Worm (Caenorhabditis elegans) whole organism, L3 larva: ENCODE data around the gene C34C12.1.
"Not testable (repeated sequence)": the region's sequence is repeated elsewhere in the genome, so short reads cannot be mapped to it uniquely, and the experiment has no call there.

ENCODE experiments used
- R02D3.7 ChIP-seq: fragments of 150-350 bp; optimal IDR thresholded peaks from 2 replicates; lab custom pipeline; 2014; ENCODE audit warnings: missing biosample characterization, missing genetic modification characterization
- ama-1 ChIP-seq: fragments of 150-350 bp; optimal IDR thresholded peaks from 2 replicates; lab custom pipeline; 2018
- ceh-16 ChIP-seq: sonication (generic microtip); optimal IDR thresholded peaks from 2 replicates; lab custom pipeline; 2017; ENCODE audit warnings: missing biosample characterization, missing genetic modification characterization
- ceh-28 ChIP-seq: fragments of 150-350 bp; optimal IDR thresholded peaks from 2 replicates; lab custom pipeline; 2014; ENCODE audit warnings: missing biosample characterization, missing genetic modification reagents, missing genetic modification characterization
- ceh-82 ChIP-seq: fragments of 150-350 bp; optimal IDR thresholded peaks from 2 replicates; lab custom pipeline; 2014; ENCODE audit warnings: missing biosample characterization, missing genetic modification characterization
- egl-5 ChIP-seq: fragments of 150-350 bp; optimal IDR thresholded peaks from 2 replicates; lab custom pipeline; 2017; ENCODE audit warnings: missing biosample characterization, missing genetic modification reagents, missing genetic modification characterization, inconsistent platforms
- elt-2 ChIP-seq: sonication (generic microtip); optimal IDR thresholded peaks from 2 replicates; lab custom pipeline; 2016; ENCODE audit warnings: missing genetic modification reagents, mild to moderate bottlenecking, missing genetic modification characterization, missing compliant biosample characterization
- elt-3 ChIP-seq, 3 experiments: fragments of 150-350 bp in 1 of 3; sonication (generic microtip) in 2 of 3; optimal IDR thresholded peaks; 2 replicates in 2 of 3; 4 replicates in 1 of 3; lab custom pipeline; 2014 to 2017; ENCODE audit warnings: missing biosample characterization in 3 of 3, missing genetic modification characterization in 3 of 3
- eor-1 ChIP-seq, 2 experiments: fragments of 150-350 bp; optimal IDR thresholded peaks; 2 replicates each; lab custom pipeline; 2014 to 2018; ENCODE audit warnings: missing biosample characterization in 2 of 2, missing genetic modification characterization in 2 of 2
- fkh-10 ChIP-seq: sonication (generic microtip); optimal IDR thresholded peaks from 2 replicates; lab custom pipeline; 2017; ENCODE audit warnings: missing biosample characterization, missing genetic modification reagents, missing genetic modification characterization
- fkh-2 ChIP-seq: fragments of 150-350 bp; optimal IDR thresholded peaks from 2 replicates; lab custom pipeline; 2014; ENCODE audit warnings: missing biosample characterization, missing genetic modification reagents, missing genetic modification characterization
- hmg-11 ChIP-seq: sonication (generic microtip); optimal IDR thresholded peaks from 2 replicates; lab custom pipeline; 2016; ENCODE audit warnings: missing genetic modification characterization, missing compliant biosample characterization
- jun-1 ChIP-seq: fragments of 150-350 bp; optimal IDR thresholded peaks from 2 replicates; lab custom pipeline; 2014; ENCODE audit warnings: missing biosample characterization, missing genetic modification reagents, missing genetic modification characterization
- lin-15B ChIP-seq: fragments of 150-350 bp; optimal IDR thresholded peaks from 2 replicates; lab custom pipeline; 2014; ENCODE audit warnings: missing biosample characterization, missing genetic modification characterization
- lin-39 ChIP-seq: fragments of 150-350 bp; optimal IDR thresholded peaks from 2 replicates; lab custom pipeline; 2018; ENCODE audit warnings: missing biosample characterization, missing genetic modification reagents, missing genetic modification characterization
- mml-1 ChIP-seq: fragments of 150-350 bp; sonication (generic microtip); optimal IDR thresholded peaks from 3 replicates; lab custom pipeline; 2014; ENCODE audit warnings: missing biosample characterization, missing genetic modification characterization
- nfya-1 ChIP-seq: sonication (generic microtip); optimal IDR thresholded peaks from 2 replicates; lab custom pipeline; 2017; ENCODE audit warnings: missing genetic modification characterization, mild to moderate bottlenecking, missing compliant biosample characterization, antibody characterized with exemption, moderate library complexity; ENCODE audit not compliant: insufficient read depth
- nhr-12 ChIP-seq: fragments of 150-350 bp; optimal IDR thresholded peaks from 2 replicates; lab custom pipeline; 2014; ENCODE audit warnings: missing biosample characterization, missing genetic modification characterization
- nhr-23 ChIP-seq: fragments of 150-350 bp; optimal IDR thresholded peaks from 2 replicates; lab custom pipeline; 2014; ENCODE audit warnings: missing biosample characterization, missing genetic modification reagents, missing genetic modification characterization
- nhr-25 ChIP-seq: sonication (generic microtip); optimal IDR thresholded peaks from 2 replicates; lab custom pipeline; 2017; ENCODE audit warnings: missing biosample characterization, missing genetic modification characterization
- nhr-43 ChIP-seq: sonication (generic microtip); optimal IDR thresholded peaks from 2 replicates; lab custom pipeline; 2016; ENCODE audit warnings: mild to moderate bottlenecking, missing genetic modification characterization, missing compliant biosample characterization; ENCODE audit not compliant: poor library complexity, severe bottlenecking
- nhr-76 ChIP-seq: fragments of 150-350 bp; sonication (generic microtip); optimal IDR thresholded peaks from 5 replicates; lab custom pipeline; 2014; ENCODE audit warnings: missing biosample characterization, missing genetic modification characterization
- nhr-77 ChIP-seq: fragments of 150-350 bp; optimal IDR thresholded peaks from 2 replicates; lab custom pipeline; 2014; ENCODE audit warnings: missing biosample characterization, missing genetic modification characterization
- pha-4 ChIP-seq: fragments of 150-350 bp; optimal IDR thresholded peaks from 2 replicates; lab custom pipeline; 2014; ENCODE audit warnings: missing biosample characterization, missing genetic modification reagents, missing genetic modification characterization
- pqm-1 ChIP-seq: fragments of 150-350 bp; optimal IDR thresholded peaks from 2 replicates; lab custom pipeline; 2017; ENCODE audit warnings: missing biosample characterization, missing genetic modification characterization, inconsistent platforms
- sea-2 ChIP-seq: fragments of 150-350 bp; sonication (generic microtip); optimal IDR thresholded peaks from 4 replicates; lab custom pipeline; 2014; ENCODE audit warnings: missing biosample characterization, missing genetic modification reagents, missing genetic modification characterization
- snpc-4 ChIP-seq: fragments of 150-350 bp; optimal IDR thresholded peaks from 2 replicates; lab custom pipeline; 2014; ENCODE audit warnings: missing biosample characterization, missing genetic modification characterization
- tbx-2 ChIP-seq: sonication (generic microtip); optimal IDR thresholded peaks from 2 replicates; lab custom pipeline; 2016; ENCODE audit warnings: mild to moderate bottlenecking, missing genetic modification characterization, missing compliant biosample characterization
- unc-39 ChIP-seq: sonication (generic microtip); optimal IDR thresholded peaks from 4 replicates; lab custom pipeline; 2017; ENCODE audit warnings: missing biosample characterization, missing genetic modification characterization
- unc-62 ChIP-seq: fragments of 150-350 bp; sonication (generic microtip); optimal IDR thresholded peaks from 4 replicates; lab custom pipeline; 2014; ENCODE audit warnings: missing biosample characterization, missing genetic modification reagents, missing genetic modification characterization
- zag-1 ChIP-seq: fragments of 150-350 bp; optimal IDR thresholded peaks from 2 replicates; lab custom pipeline; 2014; ENCODE audit warnings: missing biosample characterization, missing genetic modification characterization
- ztf-11 ChIP-seq: fragments of 150-350 bp; optimal IDR thresholded peaks from 2 replicates; lab custom pipeline; 2014; ENCODE audit warnings: missing biosample characterization, missing genetic modification characterization
- ztf-4 ChIP-seq: fragments of 150-350 bp; optimal IDR thresholded peaks from 2 replicates; lab custom pipeline; 2014; ENCODE audit warnings: missing biosample characterization, missing genetic modification characterization

C34C12.1 gene

DNA sequence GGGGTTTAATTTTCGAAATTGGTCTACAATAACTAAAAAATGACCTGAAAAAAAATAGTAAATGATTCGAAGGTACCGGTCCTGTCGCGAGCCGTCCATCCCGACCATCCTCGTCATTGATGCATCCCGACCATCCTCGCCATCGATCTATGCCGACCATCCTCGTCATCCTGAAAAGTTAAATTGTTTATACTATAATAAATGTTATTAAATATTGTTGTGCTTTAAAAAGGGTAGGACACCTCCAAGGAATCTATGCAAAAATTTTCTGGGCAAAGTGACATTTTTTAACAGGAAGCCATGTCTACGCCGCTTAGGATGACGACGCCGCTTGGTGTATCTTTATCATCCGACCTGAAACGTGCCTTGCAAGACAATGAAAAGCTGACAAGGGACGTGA lies at the start of gene C34C12.1:
Gene C34C12.1, plus strand, starts transcription at position 301 of the 400 bp plus-strand sequence.
- not testable (repeated sequence) for TF ChIP-seq ztf-4; nhr-25 (tag; lab: Kevin White, UChicago); sea-2

ce11 chrIII:3404354-3404913 lies 49.7 kb upstream of the C34C12.1 start, which contains the start of the genes npp-9 and F59A2.5:
Gene npp-9 (minus strand): TSS chrIII:3404479.
Gene F59A2.5 (plus strand): TSS chrIII:3404863.
- peak; percentile 73 for TF ChIP-seq lin-15B (tag; lab: Kevin White, UChicago)
- peak; percentile 33 for TF ChIP-seq hmg-11
- no peak for TF ChIP-seq mml-1 (tag; lab: Kevin White, UChicago)
- TF ChIP-seq nhr-76 (tag; lab: Kevin White, UChicago): no peak
- peak; percentile 80 for TF ChIP-seq nfya-1 (tag; lab: Kevin White, UChicago)
- TF ChIP-seq ztf-11 (tag; lab: Kevin White, UChicago): no peak
- TF ChIP-seq tbx-2 (tag; lab: Kevin White, UChicago): no peak
- TF ChIP-seq lin-39 (tag; lab: Kevin White, UChicago): peak; percentile 53
- no peak for TF ChIP-seq sea-2
- no peak for TF ChIP-seq ceh-28 (tag; lab: Kevin White, UChicago)
- TF ChIP-seq nhr-23: peak; percentile 48
- TF ChIP-seq nhr-77: no peak
- no peak for TF ChIP-seq nhr-43 (tag; lab: Kevin White, UChicago)
- peak; percentile 40 for TF ChIP-seq nhr-25 (tag; lab: Kevin White, UChicago)
- no peak for TF ChIP-seq ztf-4
- no peak for TF ChIP-seq snpc-4 (tag; lab: Kevin White, UChicago)
- peak in 1 of 3 experiments; percentile 7 for TF ChIP-seq elt-3 (tag; optimal IDR thresholded peaks at IDR 0.05; lab: Kevin White, UChicago)
- no peak for TF ChIP-seq nhr-12
- peak; percentile 2 for TF ChIP-seq pqm-1 (tag; lab: Kevin White, UChicago)
- no peak for TF ChIP-seq fkh-2 (tag; lab: Kevin White, UChicago)
- TF ChIP-seq zag-1 (tag; lab: Kevin White, UChicago): no peak
- peak; percentile 77 for TF ChIP-seq pha-4 (tag; lab: Kevin White, UChicago)
- no peak for TF ChIP-seq elt-2 (tag; lab: Kevin White, UChicago)
- TF ChIP-seq unc-39 (tag; lab: Kevin White, UChicago): no peak
- peak; percentile 95 for TF ChIP-seq R02D3.7
- TF ChIP-seq ceh-82 (tag; lab: Kevin White, UChicago): no peak

DNA sequence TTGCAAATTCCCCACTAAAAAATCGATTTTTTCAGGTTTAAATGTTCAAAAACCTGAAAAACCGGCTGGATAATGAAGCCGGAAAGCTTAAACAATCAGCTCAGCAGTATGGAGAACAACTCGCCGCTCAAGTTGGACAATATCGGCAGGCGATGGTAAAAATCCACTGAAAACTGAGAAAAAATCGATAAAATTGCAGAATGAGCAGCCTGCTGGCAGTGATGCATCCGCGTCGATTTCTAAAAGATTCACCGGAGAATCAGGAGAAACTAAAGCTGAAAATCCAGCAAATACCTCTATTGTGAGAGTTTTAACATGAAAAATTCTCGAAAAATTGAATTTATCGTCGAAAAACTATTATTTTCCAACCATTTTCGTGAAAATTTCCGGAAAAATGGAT lies 48.6 kb upstream of the C34C12.1 start, which contains the start of gene golg-4:
Gene golg-4, plus strand, starts transcription at position 34 of the 400 bp plus-strand sequence.
- no peak for TF ChIP-seq lin-15B (tag; lab: Kevin White, UChicago)
- TF ChIP-seq ama-1 (lab: Kevin White, UChicago): peak; percentile 54
- TF ChIP-seq unc-62 (GFP tag; lab: Kevin White, UChicago): no peak
- no peak for TF ChIP-seq tbx-2 (tag; lab: Kevin White, UChicago)
- TF ChIP-seq elt-3 (tag; optimal IDR thresholded peaks at IDR 0.05; lab: Kevin White, UChicago): no peak
- TF ChIP-seq jun-1 (tag; lab: Kevin White, UChicago): no peak
- no peak for TF ChIP-seq egl-5 (tag; lab: Kevin White, UChicago)
- no peak for TF ChIP-seq ceh-16 (tag; lab: Kevin White, UChicago)
- no peak for TF ChIP-seq sea-2

DNA sequence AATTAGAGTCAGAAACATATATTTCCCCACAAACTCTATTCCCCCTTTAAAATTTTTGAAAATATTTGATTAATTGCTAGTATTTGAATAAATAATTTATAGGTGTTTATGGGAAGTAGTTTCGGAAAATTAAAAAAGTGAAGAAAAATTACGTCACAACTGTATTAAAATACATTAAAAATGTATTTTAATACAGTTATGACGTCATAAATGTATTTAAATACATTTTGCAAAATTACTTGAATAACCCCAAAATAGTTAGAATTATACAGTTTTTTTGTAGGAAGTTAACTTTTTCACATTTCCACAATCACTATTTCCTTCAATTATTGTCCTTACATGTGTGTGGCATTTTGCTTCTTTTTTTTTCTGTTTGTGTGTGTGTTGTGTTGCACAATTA lies 40.7 kb upstream of the C34C12.1 start:
- no peak for TF ChIP-seq eor-1 (tag; optimal IDR thresholded peaks at IDR 0.05; lab: Kevin White, UChicago)

- no peak for TF ChIP-seq fkh-2 (tag; lab: Kevin White, UChicago)
- TF ChIP-seq ama-1 (lab: Kevin White, UChicago): no peak
- TF ChIP-seq pha-4 (tag; lab: Kevin White, UChicago): no peak
- TF ChIP-seq snpc-4 (tag; lab: Kevin White, UChicago): no peak
- TF ChIP-seq fkh-10 (GFP tag; lab: Kevin White, UChicago): no peak
- TF ChIP-seq tbx-2 (tag; lab: Kevin White, UChicago): no peak
- no peak for TF ChIP-seq jun-1 (tag; lab: Kevin White, UChicago)
Measured at ce11 chrIII:3414412-3414811, 39.7 kb upstream of the C34C12.1 start.
